Worm (Caenorhabditis elegans) whole organism, L4/young adult: ENCODE data around the gene sym-1.

ENCODE experiments used
- W03F9.2 ChIP-seq: fragments of 150-350 bp; optimal IDR thresholded peaks from 2 replicates; lab custom pipeline; 2014; ENCODE audit warnings: missing biosample characterization, missing genetic modification characterization
- dao-5 ChIP-seq: sonication (generic microtip); optimal IDR thresholded peaks from 2 replicates; lab custom pipeline; 2016; ENCODE audit warnings: missing genotype, missing genetic modification characterization, moderate library complexity, missing compliant biosample characterization
- him-1 ChIP-seq: sonication (generic microtip); optimal IDR thresholded peaks from 2 replicates; lab custom pipeline; 2016; ENCODE audit warnings: missing genotype, missing genetic modification reagents, missing genetic modification characterization, missing compliant biosample characterization

ce11 chrX:14610093-14610763, 28.8 kb downstream of the sym-1 start:
- TF ChIP-seq him-1 (tag; lab: Kevin White, UChicago) (no peak), dao-5 (no peak), W03F9.2 (no peak)
